Fruit fly (Drosophila melanogaster): ENCODE data around the gene CG11590.

CG11590 gene

dm6 chrX:14233843-14234337 is 33.9 kb downstream of the CG11590 start, which contains the start of gene CG42271 (continued):
- TF ChIP-seq lmd (GFP tag; IDR thresholded peaks at IDR 0.05), result peak; percentile 23; the same call in 1 of the 2 replicates
- peak; percentile 34 for TF ChIP-seq pzg (GFP tag; optimal IDR thresholded peaks at IDR 0.05)
- no peak for TF ChIP-seq CG3838 (GFP tag; optimal IDR thresholded peaks at IDR 0.05)
- TF ChIP-seq vnd (GFP tag; IDR thresholded peaks at IDR 0.05; ENCODE audit: partially characterized antibody), result peak; percentile 94
- peak; percentile 57 for TF ChIP-seq CG9817 (tag; optimal IDR thresholded peaks at IDR 0.05)
- TF ChIP-seq HLH54F (GFP tag; optimal IDR thresholded peaks at IDR 0.05), result no peak
- no peak for TF ChIP-seq sim (GFP tag; IDR thresholded peaks at IDR 0.05)
- TF ChIP-seq sd (tag; optimal IDR thresholded peaks at IDR 0.05), result no peak
- TF ChIP-seq ewg (GFP tag; optimal IDR thresholded peaks at IDR 0.05), result peak; percentile 5
- TF ChIP-seq Asciz (GFP tag; optimal IDR thresholded peaks at IDR 0.05), result no peak
- TF ChIP-seq Myb (GFP tag; optimal IDR thresholded peaks at IDR 0.05), result peak; percentile 5
- TF ChIP-seq CG13424 (tag; optimal IDR thresholded peaks at IDR 0.05), result peak; percentile 63
- peak; percentile 5 for TF ChIP-seq CG2120 (GFP tag; optimal IDR thresholded peaks at IDR 0.05)
- TF ChIP-seq ato (GFP tag; IDR thresholded peaks at IDR 0.05; ENCODE audit: partially characterized antibody), result peak; percentile 74
- peak; percentile 97 for TF ChIP-seq CG13287 (GFP tag; IDR thresholded peaks at IDR 0.05; ENCODE audit: partially characterized antibody)
- TF ChIP-seq Opbp (GFP tag; IDR thresholded peaks at IDR 0.05; ENCODE audit: partially characterized antibody), result peak; percentile 85
- TF ChIP-seq CG10979 (tag; optimal IDR thresholded peaks at IDR 0.05), result peak; percentile 5
- peak; percentile 4 for TF ChIP-seq twi (tag; optimal IDR thresholded peaks at IDR 0.05)
- TF ChIP-seq al (GFP tag; IDR thresholded peaks at IDR 0.05), result 0 out of 2 replicates have a peak, but pooled peaks have one; percentile 30
- TF ChIP-seq MESR4 (GFP tag; optimal IDR thresholded peaks at IDR 0.05), result peak; percentile 91
- TF ChIP-seq gsb (GFP tag; IDR thresholded peaks at IDR 0.05), result no peak
- no peak for TF ChIP-seq sisA (GFP tag; IDR thresholded peaks at IDR 0.05)
- TF ChIP-seq odd (GFP tag; optimal IDR thresholded peaks at IDR 0.05), result peak; percentile 7
- TF ChIP-seq stwl (tag; optimal IDR thresholded peaks at IDR 0.05), result peak; percentile 76
- peak; percentile 91 for TF ChIP-seq HLH4C (GFP tag; IDR thresholded peaks at IDR 0.05; ENCODE audit: partially characterized antibody)
- no peak for TF ChIP-seq CG14965 (GFP tag; optimal IDR thresholded peaks at IDR 0.05; ENCODE audit: borderline replicate concordance)
- no peak for TF ChIP-seq CHES-1-like (GFP tag; optimal IDR thresholded peaks at IDR 0.05)
- no peak; the same call in 1 of the 2 replicates for TF ChIP-seq CG31441 (GFP tag; IDR thresholded peaks at IDR 0.05)
- peak; percentile 86 for TF ChIP-seq hbn (GFP tag; IDR thresholded peaks at IDR 0.05; ENCODE audit: partially characterized antibody)
- TF ChIP-seq fd3F (GFP tag; optimal IDR thresholded peaks at IDR 0.05), result peak; percentile 36
- TF ChIP-seq Fer1 (GFP tag; optimal IDR thresholded peaks at IDR 0.05), result peak; percentile 46
- no peak for TF ChIP-seq CG5180 (GFP tag; optimal IDR thresholded peaks at IDR 0.05)
- no peak for TF ChIP-seq fd64A (GFP tag; optimal IDR thresholded peaks at IDR 0.05)
- TF ChIP-seq CG17361 (GFP tag; IDR thresholded peaks at IDR 0.05), result peak; percentile 77
- TF ChIP-seq dmrt11E (tag; optimal IDR thresholded peaks at IDR 0.05), result peak; percentile 53
- peak; percentile 74 for TF ChIP-seq Sry-δ (GFP tag; optimal IDR thresholded peaks at IDR 0.05)
- no peak for TF ChIP-seq pum (GFP tag; optimal IDR thresholded peaks at IDR 0.05)
- peak; percentile 13 for TF ChIP-seq CG17385 (GFP tag; optimal IDR thresholded peaks at IDR 0.05)
- TF ChIP-seq CG6272 (GFP tag; IDR thresholded peaks at IDR 0.05), result peak; percentile 54; the same call in 1 of the 2 replicates
- TF ChIP-seq rib (GFP tag; IDR thresholded peaks at IDR 0.05), result no peak
- no peak for TF ChIP-seq CG31365 (tag; optimal IDR thresholded peaks at IDR 0.05)
- TF ChIP-seq dysf (GFP tag; IDR thresholded peaks at IDR 0.05), result peak; percentile 31; the same call in 1 of the 3 replicates
- no peak for TF ChIP-seq HLH3B (GFP tag; IDR thresholded peaks at IDR 0.05)
- peak; percentile 53 for TF ChIP-seq zen (tag; optimal IDR thresholded peaks at IDR 0.05)
- peak; percentile 76 for TF ChIP-seq CoRest (tag; optimal IDR thresholded peaks at IDR 0.05)
- peak; percentile 25 for TF ChIP-seq CG33557 (GFP tag; optimal IDR thresholded peaks at IDR 0.05)
- no peak for TF ChIP-seq gfzf (GFP tag; optimal IDR thresholded peaks at IDR 0.05)
- TF ChIP-seq zen2 (GFP tag; IDR thresholded peaks at IDR 0.05; ENCODE audit: partially characterized antibody), result peak; percentile 89
- peak; percentile 62 for TF ChIP-seq CG2129 (GFP tag; IDR thresholded peaks at IDR 0.05; ENCODE audit: partially characterized antibody)

Data from whole organism, embryonic.